Worm (Caenorhabditis elegans) whole organism, L2 larva: ENCODE results near the gene srz-32.
A peak's percentile ranks its signal among the peaks of the same experiment; 100 is the strongest.

Source experiments
- F13H6.1 ChIP-seq: sonication (generic microtip); optimal IDR thresholded peaks from 2 replicates; lab custom pipeline; 2016; ENCODE audit warnings: missing genetic modification characterization, missing compliant biosample characterization
- Y55F3AM.14 ChIP-seq: fragments of 200-800 bp; sonication (Bioruptor generic); optimal IDR thresholded peaks from 2 replicates; lab custom pipeline; 2018; ENCODE audit warnings: mild to moderate bottlenecking, missing genetic modification characterization, missing compliant biosample characterization
- ZK546.5 ChIP-seq: sonication (generic microtip); optimal IDR thresholded peaks from 2 replicates; lab custom pipeline; 2017; ENCODE audit warnings: missing biosample characterization, missing genetic modification characterization
- alr-1 ChIP-seq: fragments of 150-350 bp; optimal IDR thresholded peaks from 2 replicates; lab custom pipeline; 2014; ENCODE audit warnings: missing biosample characterization, missing genetic modification characterization
- aly-2 ChIP-seq: fragments of 150-350 bp; optimal IDR thresholded peaks from 2 replicates; lab custom pipeline; 2014; ENCODE audit warnings: missing biosample characterization, missing genetic modification characterization
- ama-1 ChIP-seq: fragments of 150-350 bp; optimal IDR thresholded peaks from 2 replicates; lab custom pipeline; 2018; ENCODE audit warnings: inconsistent platforms
- blmp-1 ChIP-seq: sonication (generic microtip); optimal IDR thresholded peaks from 2 replicates; lab custom pipeline; 2017; ENCODE audit warnings: missing genetic modification characterization, mild to moderate bottlenecking, missing compliant biosample characterization, antibody characterized with exemption, moderate library complexity; ENCODE audit not compliant: insufficient read depth
- ceh-16 ChIP-seq: fragments of 150-350 bp; optimal IDR thresholded peaks from 2 replicates; lab custom pipeline; 2014; ENCODE audit warnings: missing biosample characterization, missing genetic modification characterization
- crh-2 ChIP-seq: sonication (generic microtip); optimal IDR thresholded peaks from 2 replicates; lab custom pipeline; 2017; ENCODE audit warnings: missing biosample characterization, missing genetic modification characterization
- elt-1 ChIP-seq: fragments of 150-350 bp; optimal IDR thresholded peaks from 2 replicates; lab custom pipeline; 2014; ENCODE audit warnings: missing biosample characterization, missing genetic modification characterization
- fos-1 ChIP-seq: fragments of 150-350 bp; optimal IDR thresholded peaks from 2 replicates; lab custom pipeline; 2014; ENCODE audit warnings: missing biosample characterization, missing genetic modification characterization
- gmeb-1 ChIP-seq: fragments of 150-350 bp; optimal IDR thresholded peaks from 2 replicates; lab custom pipeline; 2014; ENCODE audit warnings: missing biosample characterization, missing genetic modification characterization
- lin-13 ChIP-seq: fragments of 150-350 bp; optimal IDR thresholded peaks from 2 replicates; lab custom pipeline; 2014; ENCODE audit warnings: missing biosample characterization, missing genetic modification reagents, missing genetic modification characterization
- lin-39 ChIP-seq: fragments of 150-350 bp; optimal IDR thresholded peaks from 2 replicates; lab custom pipeline; 2014; ENCODE audit warnings: missing biosample characterization, missing genetic modification reagents, missing genetic modification characterization
- lsy-2 ChIP-seq, 2 experiments: fragments of 150-350 bp in 1 of 2; sonication (generic microtip) in 1 of 2; optimal IDR thresholded peaks; 2 replicates each; lab custom pipeline; 2014 to 2017; ENCODE audit warnings: missing biosample characterization in 2 of 2, missing genetic modification characterization in 2 of 2
- mab-5 ChIP-seq: fragments of 150-350 bp; optimal IDR thresholded peaks from 2 replicates; lab custom pipeline; 2014; ENCODE audit warnings: missing biosample characterization, missing genetic modification characterization
- mbf-1 ChIP-seq: sonication (generic microtip); optimal IDR thresholded peaks from 2 replicates; lab custom pipeline; 2017; ENCODE audit warnings: missing biosample characterization, missing genetic modification characterization
- mdl-1 ChIP-seq, 2 experiments: fragments of 150-350 bp in 1 of 2; sonication (generic microtip) in 1 of 2; optimal IDR thresholded peaks; 2 replicates each; lab custom pipeline; 2017; ENCODE audit warnings: missing biosample characterization in 2 of 2, missing genetic modification characterization in 2 of 2
- nhr-12 ChIP-seq: fragments of 150-350 bp; optimal IDR thresholded peaks from 2 replicates; lab custom pipeline; 2014; ENCODE audit warnings: missing biosample characterization, missing genetic modification characterization
- nhr-129 ChIP-seq: fragments of 150-350 bp; optimal IDR thresholded peaks from 2 replicates; lab custom pipeline; 2014; ENCODE audit warnings: missing biosample characterization, missing genetic modification characterization
- nhr-21 ChIP-seq: fragments of 150-350 bp; optimal IDR thresholded peaks from 2 replicates; lab custom pipeline; 2014; ENCODE audit warnings: missing biosample characterization, missing genetic modification characterization
- nhr-23 ChIP-seq: fragments of 150-350 bp; optimal IDR thresholded peaks from 2 replicates; lab custom pipeline; 2014; ENCODE audit warnings: missing biosample characterization, missing genetic modification reagents, missing genetic modification characterization
- nhr-237 ChIP-seq: fragments of 150-350 bp; optimal IDR thresholded peaks from 2 replicates; lab custom pipeline; 2014; ENCODE audit warnings: missing biosample characterization, missing genetic modification characterization
- nhr-25 ChIP-seq: fragments of 150-350 bp; sonication (generic microtip); optimal IDR thresholded peaks from 3 replicates; lab custom pipeline; 2014; ENCODE audit warnings: missing biosample characterization, missing genetic modification characterization
- nhr-6 ChIP-seq: fragments of 150-350 bp; optimal IDR thresholded peaks from 2 replicates; lab custom pipeline; 2014; ENCODE audit warnings: missing biosample characterization, missing genetic modification characterization
- nhr-77 ChIP-seq: fragments of 150-350 bp; optimal IDR thresholded peaks from 2 replicates; lab custom pipeline; 2014; ENCODE audit warnings: missing biosample characterization, missing genetic modification characterization
- sem-4 ChIP-seq: fragments of 150-350 bp; optimal IDR thresholded peaks from 2 replicates; lab custom pipeline; 2014; ENCODE audit warnings: missing biosample characterization, missing genetic modification reagents, missing genetic modification characterization
- sma-3 ChIP-seq: sonication (generic microtip); optimal IDR thresholded peaks from 2 replicates; lab custom pipeline; 2016; ENCODE audit warnings: missing genetic modification reagents, missing genetic modification characterization, missing compliant biosample characterization
- sma-9 ChIP-seq, 2 experiments: fragments of 150-350 bp in 1 of 2; sonication (generic microtip) in 1 of 2; optimal IDR thresholded peaks; 2 replicates each; lab custom pipeline; 2014 to 2016; ENCODE audit warnings: missing genetic modification characterization in 2 of 2, mild to moderate bottlenecking in 1 of 2, missing biosample characterization in 1 of 2, missing compliant biosample characterization in 1 of 2, missing genetic modification reagents in 1 of 2, moderate library complexity in 1 of 2
- unc-55 ChIP-seq: fragments of 150-350 bp; sonication (generic microtip); optimal IDR thresholded peaks from 3 replicates; lab custom pipeline; 2014; ENCODE audit warnings: missing biosample characterization, missing genetic modification reagents, missing genetic modification characterization
- unc-62 ChIP-seq: fragments of 150-350 bp; optimal IDR thresholded peaks from 2 replicates; lab custom pipeline; 2014; ENCODE audit warnings: missing biosample characterization, missing genetic modification reagents, missing genetic modification characterization
- ztf-1 ChIP-seq: fragments of 200-800 bp; sonication (Bioruptor generic); conservative IDR thresholded peaks from 2 replicates; pipeline ENCODE4 v1.3.6; 2022; ENCODE audit warnings: missing genetic modification characterization, missing compliant biosample characterization
- ztf-4 ChIP-seq: fragments of 150-350 bp; optimal IDR thresholded peaks from 2 replicates; lab custom pipeline; 2014; ENCODE audit warnings: missing biosample characterization, missing genetic modification characterization

Gene srz-32

DNA sequence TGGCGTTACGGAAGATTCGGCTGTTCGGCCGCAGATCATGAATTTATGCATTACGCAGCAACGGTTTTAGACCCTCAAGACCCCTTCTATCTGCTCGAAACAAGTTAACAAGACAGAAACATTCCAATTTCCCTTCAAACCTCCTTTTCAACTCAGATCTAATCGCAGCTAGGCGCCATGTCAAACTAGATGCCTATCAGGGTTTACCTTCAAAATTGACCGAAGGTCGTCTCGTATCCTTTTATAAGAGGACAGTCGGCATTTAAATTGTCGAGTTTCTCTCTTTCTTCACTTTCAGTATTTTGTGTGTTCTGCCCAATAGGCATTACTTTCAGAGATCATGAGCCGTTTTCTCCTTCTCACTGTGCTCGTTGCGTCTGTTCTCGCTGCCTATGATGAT is 1.9 kb downstream of the srz-32 start, which contains the start of gene grd-13:
Gene grd-13, plus strand, starts transcription at position 291 of the 400 bp plus-strand sequence.
- TF ChIP-seq nhr-25 (tag; lab: Kevin White, UChicago) (peak; percentile 32), sem-4 (tag; lab: Kevin White, UChicago) (no peak), elt-1 (tag; lab: Kevin White, UChicago) (peak; percentile 70), sma-9 (GFP tag; optimal IDR thresholded peaks at IDR 0.05; lab: Kevin White, UChicago) (peak; percentile 36), sma-9 (tag; optimal IDR thresholded peaks at IDR 0.05; lab: Kevin White, UChicago) (no peak), crh-2 (no peak), aly-2 (tag; lab: Kevin White, UChicago) (no peak), sma-3 (no peak), ceh-16 (tag; lab: Kevin White, UChicago) (peak; percentile 85), nhr-23 (tag; lab: Kevin White, UChicago) (peak; percentile 60)

DNA sequence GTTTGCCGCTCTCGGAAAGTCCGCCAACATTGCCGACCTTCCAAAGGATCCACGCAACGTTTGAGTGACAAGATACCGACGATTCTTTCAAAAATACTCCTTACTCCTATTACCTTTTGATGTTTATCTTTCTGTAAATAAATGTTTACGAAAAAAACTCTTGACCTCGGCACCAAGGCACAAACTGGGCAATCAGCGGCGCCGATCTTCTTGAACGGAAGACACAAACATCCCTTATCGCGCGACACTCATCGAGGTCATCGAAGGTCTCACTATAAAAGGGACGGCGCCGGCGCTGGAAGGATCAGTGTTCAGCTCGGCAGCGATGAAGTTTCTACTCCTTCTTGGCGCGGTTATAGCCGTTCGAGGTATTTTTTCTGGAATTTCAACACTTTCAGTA is 3.2 kb downstream of the srz-32 start, which contains the start of gene grd-3:
Gene grd-3, plus strand, starts transcription at position 302 of the 400 bp plus-strand sequence.
- TF ChIP-seq nhr-77 (tag; lab: Kevin White, UChicago) = no peak
- TF ChIP-seq mab-5 (tag; lab: Kevin White, UChicago) = no peak
- TF ChIP-seq elt-1 (tag; lab: Kevin White, UChicago) = peak; percentile 81
- peak; percentile 43 for TF ChIP-seq sma-9 (GFP tag; optimal IDR thresholded peaks at IDR 0.05; lab: Kevin White, UChicago)
- no peak for TF ChIP-seq sma-9 (tag; optimal IDR thresholded peaks at IDR 0.05; lab: Kevin White, UChicago)
- TF ChIP-seq ceh-16 (tag; lab: Kevin White, UChicago) = peak; percentile 72
- TF ChIP-seq nhr-25 (tag; lab: Kevin White, UChicago) = peak; percentile 62
- no peak for TF ChIP-seq nhr-21 (tag; lab: Kevin White, UChicago)

DNA sequence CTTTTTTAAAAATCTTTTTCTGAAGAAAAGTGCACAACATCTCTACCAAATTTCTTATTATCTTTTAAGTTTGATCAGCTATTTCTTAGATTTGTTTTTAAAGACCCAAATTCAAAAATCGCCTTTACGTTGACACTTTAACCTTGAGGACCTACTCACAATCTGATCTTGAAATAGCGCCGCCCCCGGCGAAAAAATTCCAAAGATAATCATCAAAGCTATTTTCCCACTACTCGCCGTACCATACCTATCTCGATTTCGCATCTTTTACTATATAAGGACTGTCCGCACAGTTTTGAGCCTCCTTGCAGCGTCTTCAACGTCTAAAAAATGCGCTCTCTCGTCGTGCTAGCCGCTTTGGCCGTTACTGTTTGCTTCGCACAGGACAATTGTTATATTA is 4.7 kb downstream of the srz-32 start, which contains the start of gene grd-10:
Gene grd-10, plus strand, starts transcription at position 208 of the 400 bp plus-strand sequence.
- TF ChIP-seq ceh-16 (tag; lab: Kevin White, UChicago) (peak; percentile 70), ztf-4 (tag; lab: Kevin White, UChicago) (no peak), nhr-23 (tag; lab: Kevin White, UChicago) (no peak), elt-1 (tag; lab: Kevin White, UChicago) (peak; percentile 72), lin-39 (tag; lab: Kevin White, UChicago) (no peak), ZK546.5 (tag; lab: Kevin White, UChicago) (no peak), sma-9 (GFP tag; optimal IDR thresholded peaks at IDR 0.05; lab: Kevin White, UChicago) (peak; percentile 54), sma-9 (tag; optimal IDR thresholded peaks at IDR 0.05; lab: Kevin White, UChicago) (no peak), nhr-25 (tag; lab: Kevin White, UChicago) (peak; percentile 35), lin-13 (GFP tag; lab: Kevin White, UChicago) (no peak), mdl-1 (tag; optimal IDR thresholded peaks at IDR 0.05; lab: Kevin White, UChicago) (no peak), blmp-1 (tag; lab: Kevin White, UChicago) (no peak), unc-55 (GFP tag; lab: Kevin White, UChicago) (no peak)

DNA sequence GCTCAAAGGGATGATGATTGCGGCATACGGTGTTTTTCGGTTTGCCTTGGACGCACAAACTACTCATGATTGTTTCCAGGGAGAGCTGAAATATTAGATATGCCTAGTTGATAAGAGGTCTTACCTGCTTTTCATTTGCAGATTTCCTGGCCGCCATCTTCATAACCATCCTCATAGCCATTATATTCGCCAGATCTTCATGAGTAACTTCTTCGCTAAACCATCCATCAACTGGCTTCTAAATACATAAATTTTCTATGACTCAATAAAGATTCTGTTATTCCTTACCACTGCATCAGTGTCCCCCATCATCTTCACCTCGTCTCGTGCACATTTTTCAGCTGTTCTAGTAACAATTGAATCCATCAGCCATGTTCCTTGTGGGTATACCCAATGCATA is 6.4 kb downstream of the srz-32 start:
- no peak for TF ChIP-seq mdl-1 (tag; optimal IDR thresholded peaks at IDR 0.05; lab: Kevin White, UChicago)

DNA sequence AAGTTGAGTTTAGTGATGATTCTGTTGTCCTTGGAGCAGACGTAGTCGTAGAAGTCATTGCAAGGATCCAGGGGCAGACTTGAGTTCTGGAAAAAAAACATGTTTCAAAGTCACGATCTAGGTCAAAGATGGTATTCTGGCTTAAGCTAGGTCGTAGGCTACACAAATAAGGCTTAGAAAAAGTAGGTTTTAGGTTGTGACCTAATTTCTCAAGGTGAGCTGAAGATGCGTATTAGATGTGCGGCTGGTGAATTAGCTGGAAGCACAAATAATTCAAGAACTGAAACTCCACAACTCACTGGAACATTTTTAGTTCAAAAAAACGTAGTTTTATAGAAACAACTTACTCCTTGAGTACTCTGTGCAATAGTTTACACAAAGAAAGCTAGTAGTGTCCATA is 8.0 kb downstream of the srz-32 start, which contains the start of gene F09D12.2:
Gene F09D12.2, minus strand, starts transcription at position 101 of the 400 bp plus-strand sequence.
- TF ChIP-seq ztf-4 (tag; lab: Kevin White, UChicago) (no peak), fos-1 (tag; lab: Kevin White, UChicago) (no peak), alr-1 (tag; lab: Kevin White, UChicago) (no peak), nhr-129 (tag; lab: Kevin White, UChicago) (no peak), F13H6.1 (no peak), ceh-16 (tag; lab: Kevin White, UChicago) (no peak), mbf-1 (no peak), sem-4 (tag; lab: Kevin White, UChicago) (no peak), gmeb-1 (tag; lab: Kevin White, UChicago) (no peak), nhr-237 (no peak), unc-55 (GFP tag; lab: Kevin White, UChicago) (no peak), sma-9 (GFP tag; optimal IDR thresholded peaks at IDR 0.05; lab: Kevin White, UChicago) (no peak), sma-9 (tag; optimal IDR thresholded peaks at IDR 0.05; lab: Kevin White, UChicago) (no peak), nhr-12 (tag; lab: Kevin White, UChicago) (no peak), nhr-21 (tag; lab: Kevin White, UChicago) (no peak)

DNA sequence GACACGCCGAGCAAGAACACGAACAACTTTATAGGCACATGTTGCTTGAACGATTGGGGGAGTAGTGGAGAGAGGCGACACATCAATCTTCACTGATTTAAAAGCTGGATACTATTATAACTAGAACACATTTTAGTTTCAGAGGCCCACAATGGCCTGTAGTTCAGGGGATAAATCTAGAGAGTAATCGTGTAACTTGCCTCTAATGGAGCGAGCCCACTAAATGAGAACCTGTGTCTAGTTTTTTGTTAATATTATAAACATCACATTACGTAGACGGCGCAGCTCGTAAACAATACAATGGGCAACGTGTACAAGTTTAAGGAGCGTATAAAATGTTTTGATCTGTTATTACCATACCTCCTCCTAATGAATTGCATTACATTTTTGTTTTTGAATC is 8.5 kb downstream of the srz-32 start, which contains the start of gene F58E2.5:
Gene F58E2.5, plus strand, starts transcription at position 301 of the 400 bp plus-strand sequence.
- TF ChIP-seq nhr-6 (tag; lab: Kevin White, UChicago) = no peak
- no peak for TF ChIP-seq ama-1
- TF ChIP-seq ceh-16 (tag; lab: Kevin White, UChicago) = no peak
- TF ChIP-seq nhr-237 = no peak
- no peak for TF ChIP-seq blmp-1 (tag; lab: Kevin White, UChicago)
- TF ChIP-seq lsy-2 (tag; optimal IDR thresholded peaks at IDR 0.05; lab: Kevin White, UChicago) = no peak
- no peak for TF ChIP-seq Y55F3AM.14
- no peak for TF ChIP-seq nhr-129 (tag; lab: Kevin White, UChicago)
- no peak for TF ChIP-seq alr-1 (tag; lab: Kevin White, UChicago)
- TF ChIP-seq F13H6.1 = no peak
- TF ChIP-seq ztf-1 (GFP tag; lab: Robert Waterston, UW) = no peak
- TF ChIP-seq unc-62 (GFP tag; lab: Kevin White, UChicago) = no peak
- TF ChIP-seq, all 48 proteins: peak for 0
